Fruit fly (Drosophila melanogaster): ENCODE measurements around the gene CG1239.

The CG1239 gene

DNA sequence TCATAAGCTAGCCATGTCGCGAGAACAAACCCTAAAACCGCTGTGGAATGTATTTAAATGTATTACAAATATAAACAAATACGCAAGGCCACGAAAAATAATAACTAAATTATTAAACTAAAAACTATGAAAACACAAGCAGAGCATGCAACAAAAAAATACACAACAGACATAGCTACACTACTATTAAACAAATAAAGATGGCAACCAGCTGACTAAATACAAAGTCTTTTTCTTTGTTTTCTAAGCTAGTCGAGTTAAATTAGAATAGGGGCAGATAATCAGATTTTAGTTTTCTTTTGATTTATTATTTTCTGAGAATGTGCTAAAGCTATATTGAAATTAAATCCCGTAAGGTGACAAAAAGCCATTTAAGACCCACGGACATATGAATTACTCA, 13.3 kb downstream of the CG1239 start (continued):
- no peak for TF ChIP-seq CG4404 (GFP tag; IDR thresholded peaks at IDR 0.05)
- TF ChIP-seq amos (GFP tag; IDR thresholded peaks at IDR 0.05; ENCODE audit: partially characterized antibody): no peak
- no peak for TF ChIP-seq dm (GFP tag; optimal IDR thresholded peaks at IDR 0.05)
- peak; percentile 46 for TF ChIP-seq CG12299 (tag; optimal IDR thresholded peaks at IDR 0.05)
- TF ChIP-seq pum (GFP tag; optimal IDR thresholded peaks at IDR 0.05): no peak
- no peak for TF ChIP-seq CG11247 (GFP tag; IDR thresholded peaks at IDR 0.05)
- no peak for TF ChIP-seq CG4424 (GFP tag; optimal IDR thresholded peaks at IDR 0.05)
- TF ChIP-seq CG4707 (GFP tag; optimal IDR thresholded peaks at IDR 0.05): no peak
- no peak for TF ChIP-seq CG1602 (GFP tag; optimal IDR thresholded peaks at IDR 0.05)
- no peak for TF ChIP-seq CrebB (tag; optimal IDR thresholded peaks at IDR 0.05)
- TF ChIP-seq mirr (GFP tag; optimal IDR thresholded peaks at IDR 0.05): no peak
- no peak for TF ChIP-seq pzg (GFP tag; optimal IDR thresholded peaks at IDR 0.05)
- no peak for TF ChIP-seq Optix (GFP tag; IDR thresholded peaks at IDR 0.05)
- TF ChIP-seq ac (GFP tag; optimal IDR thresholded peaks at IDR 0.05): no peak
- TF ChIP-seq kah (GFP tag; optimal IDR thresholded peaks at IDR 0.05): no peak
- TF ChIP-seq chif (GFP tag; optimal IDR thresholded peaks at IDR 0.05): no peak
- no peak for TF ChIP-seq Hr39 (optimal IDR thresholded peaks at IDR 0.05)
- TF ChIP-seq CG5180 (GFP tag; optimal IDR thresholded peaks at IDR 0.05): no peak
- TF ChIP-seq CG12155 (GFP tag; optimal IDR thresholded peaks at IDR 0.05): no peak
- TF ChIP-seq lab (GFP tag; optimal IDR thresholded peaks at IDR 0.05): peak; percentile 84
- no peak for TF ChIP-seq B-H1 (GFP tag; IDR thresholded peaks at IDR 0.05)
- TF ChIP-seq CG3847 (GFP tag; IDR thresholded peaks at IDR 0.05): no peak
- peak; percentile 9 for TF ChIP-seq CG18476 (GFP tag; optimal IDR thresholded peaks at IDR 0.05)
- TF ChIP-seq CG17912 (GFP tag; optimal IDR thresholded peaks at IDR 0.05): no peak
- TF ChIP-seq Hr78 (GFP tag; optimal IDR thresholded peaks at IDR 0.05): no peak
- no peak for TF ChIP-seq CG30431 (GFP tag; optimal IDR thresholded peaks at IDR 0.05)
- peak; percentile 78 for TF ChIP-seq ATbp (GFP tag; optimal IDR thresholded peaks at IDR 0.05)
- no peak for TF ChIP-seq Atf-2 (GFP tag; optimal IDR thresholded peaks at IDR 0.05)
- no peak for TF ChIP-seq Hr51 (GFP tag; optimal IDR thresholded peaks at IDR 0.05)
- TF ChIP-seq crp (GFP tag; optimal IDR thresholded peaks at IDR 0.05): no peak
- peak; percentile 18 for TF ChIP-seq MTF-1 (GFP tag; optimal IDR thresholded peaks at IDR 0.05; ENCODE audit: borderline replicate concordance)
- no peak for TF ChIP-seq gce (GFP tag; IDR thresholded peaks at IDR 0.05)
- TF ChIP-seq CG9727 (GFP tag; optimal IDR thresholded peaks at IDR 0.05): no peak
- no peak for TF ChIP-seq CG16779 (GFP tag; IDR thresholded peaks at IDR 0.05)
- no peak for TF ChIP-seq otp (GFP tag; IDR thresholded peaks at IDR 0.05)
- TF ChIP-seq chn (GFP tag; optimal IDR thresholded peaks at IDR 0.05): no peak
- no peak for TF ChIP-seq Atf3 (GFP tag; optimal IDR thresholded peaks at IDR 0.05)
- no peak for TF ChIP-seq BtbVII (GFP tag; optimal IDR thresholded peaks at IDR 0.05)
- no peak for TF ChIP-seq Kr (GFP tag; optimal IDR thresholded peaks at IDR 0.05)
- no peak for TF ChIP-seq CG17186 (GFP tag; optimal IDR thresholded peaks at IDR 0.05)
- TF ChIP-seq tgo (GFP tag; IDR thresholded peaks at IDR 0.05): no peak
- TF ChIP-seq CG12104 (GFP tag; optimal IDR thresholded peaks at IDR 0.05): peak; percentile 2
- TF ChIP-seq jumu (GFP tag; optimal IDR thresholded peaks at IDR 0.05): no peak
- no peak for TF ChIP-seq gsb (GFP tag; IDR thresholded peaks at IDR 0.05)
- TF ChIP-seq CG4854 (GFP tag; optimal IDR thresholded peaks at IDR 0.05): peak; percentile 6
- no peak for TF ChIP-seq dimm (GFP tag; IDR thresholded peaks at IDR 0.05)
- TF ChIP-seq Dek (tag; optimal IDR thresholded peaks at IDR 0.05): peak; percentile 42
- no peak for TF ChIP-seq so (GFP tag; IDR thresholded peaks at IDR 0.05)
- no peak for TF ChIP-seq unc-4 (GFP tag; IDR thresholded peaks at IDR 0.05; ENCODE audit: partially characterized antibody)
- TF ChIP-seq p53 (GFP tag; optimal IDR thresholded peaks at IDR 0.05): no peak
- no peak for TF ChIP-seq pros (GFP tag; optimal IDR thresholded peaks at IDR 0.05)
- TF ChIP-seq CG4282 (GFP tag; optimal IDR thresholded peaks at IDR 0.05): no peak
